Worm (Caenorhabditis elegans): Measurements from ENCODE around the gene C28D4.18.

- TF ChIP-seq him-1 (tag; optimal IDR thresholded peaks at IDR 0.05) (no peak), dao-5 (tag; optimal IDR thresholded peaks at IDR 0.05) (no peak)
These were observed 13.9 kb downstream of the C28D4.18 start for ce11 chrIV:9739001-9739400.

All from whole organism, L4/young adult.